Fruit fly (Drosophila melanogaster) whole organism, embryonic: ENCODE data around the gene CG42823.

Experiments
- CG10147 ChIP-seq: fragments of 200-800 bp; sonication (Bioruptor generic); optimal IDR thresholded peaks from 2 replicates; lab custom pipeline; 2019; ENCODE audit warnings: missing biosample characterization, mild to moderate bottlenecking, missing genetic modification characterization, moderate library complexity
- CG10274 ChIP-seq: fragments of 200-800 bp; sonication (Bioruptor generic); optimal IDR thresholded peaks from 3 replicates; lab custom pipeline; 2017; ENCODE audit warnings: missing biosample characterization, mild to moderate bottlenecking, missing genetic modification characterization
- CG10543 ChIP-seq: fragments of 200-800 bp; sonication (Bioruptor generic); optimal IDR thresholded peaks from 3 replicates; lab custom pipeline; 2017; ENCODE audit warnings: missing biosample characterization, mild to moderate bottlenecking, missing genetic modification characterization, moderate library complexity
- CG14014 ChIP-seq: fragments of 200-800 bp; sonication (Bioruptor generic); IDR thresholded peaks from 2 replicates; pipeline ENCODE4 v1.3.6; 2022; ENCODE audit warnings: missing biosample characterization, missing genetic modification characterization
- CG15696 ChIP-seq: fragments of 200-800 bp; sonication (Bioruptor generic); optimal IDR thresholded peaks from 2 replicates; lab custom pipeline; 2019; ENCODE audit warnings: missing biosample characterization, mild to moderate bottlenecking, missing genetic modification characterization, moderate library complexity
- CG16813 ChIP-seq: fragments of 200-800 bp; sonication (Bioruptor generic); IDR thresholded peaks from 3 replicates; pipeline ENCODE4 v1.3.6; 2022; ENCODE audit warnings: missing biosample characterization, missing genetic modification characterization; ENCODE audit not compliant: partially characterized antibody
- CG18476 ChIP-seq: fragments of 200-800 bp; sonication (Bioruptor generic); optimal IDR thresholded peaks from 2 replicates; lab custom pipeline; 2016; ENCODE audit warnings: missing biosample characterization, mild to moderate bottlenecking, missing genetic modification characterization
- CG2120 ChIP-seq: fragments of 200-800 bp; sonication (Bioruptor generic); optimal IDR thresholded peaks from 3 replicates; lab custom pipeline; 2016; ENCODE audit warnings: missing biosample characterization, missing genetic modification characterization
- CG3281 ChIP-seq: fragments of 200-800 bp; sonication (Bioruptor generic); optimal IDR thresholded peaks from 3 replicates; lab custom pipeline; 2017; ENCODE audit warnings: missing biosample characterization, mild to moderate bottlenecking, missing genetic modification characterization
- CG6175 ChIP-seq: fragments of 200-800 bp; sonication (Bioruptor generic); IDR thresholded peaks from 3 replicates; pipeline ENCODE4 v1.3.6; 2022; ENCODE audit warnings: missing biosample characterization, missing genetic modification characterization
- CG8765 ChIP-seq: fragments of 200-800 bp; sonication (Bioruptor generic); IDR thresholded peaks from 2 replicates; pipeline ENCODE4 v1.3.6; 2022; ENCODE audit warnings: missing biosample characterization, missing genetic modification characterization
- D19B ChIP-seq: fragments of 200-800 bp; sonication (Bioruptor generic); optimal IDR thresholded peaks from 2 replicates; lab custom pipeline; 2017; ENCODE audit warnings: missing biosample characterization, mild to moderate bottlenecking, missing genetic modification characterization
- Fer3 ChIP-seq: fragments of 200-800 bp; sonication (Bioruptor generic); optimal IDR thresholded peaks from 2 replicates; lab custom pipeline; 2018; ENCODE audit warnings: missing biosample characterization, mild to moderate bottlenecking, missing genetic modification characterization, moderate library complexity
- HLH54F ChIP-seq: fragments of 200-800 bp; sonication (Bioruptor generic); optimal IDR thresholded peaks from 3 replicates; lab custom pipeline; 2016; ENCODE audit warnings: missing biosample characterization, missing genetic modification characterization
- HmgZ ChIP-seq: fragments of 200-800 bp; sonication (Bioruptor generic); optimal IDR thresholded peaks from 2 replicates; lab custom pipeline; 2018; ENCODE audit warnings: missing biosample characterization, mild to moderate bottlenecking, missing genetic modification characterization
- Hr78 ChIP-seq, 2 experiments: fragments of 200-800 bp in 1 of 2; fragments of >200 bp in 1 of 2; sonication (Bioruptor generic) in 1 of 2; optimal IDR thresholded peaks; 2 replicates each; lab custom pipeline; 2017 to 2019; ENCODE audit warnings: missing biosample characterization in 2 of 2, missing genetic modification characterization in 2 of 2, mild to moderate bottlenecking in 1 of 2, moderate library complexity in 1 of 2
- Rx ChIP-seq: fragments of 200-800 bp; sonication (Bioruptor generic); IDR thresholded peaks from 2 replicates; pipeline ENCODE4 v1.3.6; 2022; ENCODE audit warnings: missing biosample characterization, missing genetic modification characterization
- Six4 ChIP-seq: fragments of 200-800 bp; sonication (Bioruptor generic); optimal IDR thresholded peaks from 2 replicates; lab custom pipeline; 2016; ENCODE audit warnings: missing biosample characterization, missing genetic modification characterization
- al ChIP-seq: fragments of 200-800 bp; sonication (Bioruptor generic); IDR thresholded peaks from 2 replicates; pipeline ENCODE4 v1.3.6; 2022; ENCODE audit warnings: missing biosample characterization, missing genetic modification characterization
- dan ChIP-seq: fragments of 200-800 bp; sonication (Bioruptor generic); IDR thresholded peaks from 2 replicates; pipeline ENCODE4 v1.3.6; 2022; ENCODE audit warnings: missing biosample characterization, missing genetic modification characterization
- ems ChIP-seq: fragments of 200-800 bp; sonication (Bioruptor generic); optimal IDR thresholded peaks from 3 replicates; lab custom pipeline; 2016; ENCODE audit warnings: missing biosample characterization, missing genetic modification characterization
- gem ChIP-seq: fragments of 200-800 bp; sonication (Bioruptor generic); optimal IDR thresholded peaks from 2 replicates; lab custom pipeline; 2019; ENCODE audit warnings: missing biosample characterization, mild to moderate bottlenecking, missing genetic modification characterization, moderate library complexity
- gsb-n ChIP-seq: fragments of 200-800 bp; sonication (Bioruptor generic); optimal IDR thresholded peaks from 3 replicates; lab custom pipeline; 2018; ENCODE audit warnings: missing biosample characterization, mild to moderate bottlenecking, missing genetic modification characterization
- hth ChIP-seq: fragments of >200 bp; optimal IDR thresholded peaks from 2 replicates; lab custom pipeline; 2017; ENCODE audit warnings: inconsistent platforms
- klu ChIP-seq: fragments of 200-800 bp; sonication (Bioruptor generic); IDR thresholded peaks from 2 replicates; pipeline ENCODE4 v1.3.6; 2022; ENCODE audit warnings: missing biosample characterization, missing genetic modification characterization
- mld ChIP-seq: fragments of 200-800 bp; sonication (Bioruptor generic); IDR thresholded peaks from 3 replicates; pipeline ENCODE4 v1.3.6; 2022; ENCODE audit warnings: missing biosample characterization, missing genetic modification characterization; ENCODE audit not compliant: partially characterized antibody
- pita ChIP-seq: fragments of 200-800 bp; sonication (Bioruptor generic); optimal IDR thresholded peaks from 2 replicates; lab custom pipeline; 2017; ENCODE audit warnings: missing biosample characterization, mild to moderate bottlenecking, missing genetic modification characterization
- rib ChIP-seq: fragments of 200-800 bp; sonication (Bioruptor generic); IDR thresholded peaks from 2 replicates; pipeline ENCODE4 v1.3.6; 2022; ENCODE audit warnings: missing biosample characterization, missing genetic modification characterization
- run ChIP-seq: fragments of 200-800 bp; sonication (Bioruptor generic); optimal IDR thresholded peaks from 3 replicates; lab custom pipeline; 2018; ENCODE audit warnings: missing biosample characterization, mild to moderate bottlenecking, missing genetic modification characterization
- sens ChIP-seq: fragments of 200-800 bp; sonication (Bioruptor generic); peaks from one replicate; lab custom pipeline; 2016; ENCODE audit warnings: missing biosample characterization, missing genetic modification characterization
- sna ChIP-seq: fragments of 200-800 bp; sonication (Bioruptor generic); IDR thresholded peaks from 2 replicates; pipeline ENCODE4 v1.3.6; 2022; ENCODE audit warnings: missing biosample characterization, missing genetic modification characterization; ENCODE audit not compliant: partially characterized antibody
- tll ChIP-seq, 2 experiments: fragments of 200-800 bp in 1 of 2; fragments of >200 bp in 1 of 2; sonication (Bioruptor generic) in 1 of 2; optimal IDR thresholded peaks; 2 replicates each; lab custom pipeline; 2017 to 2019; ENCODE audit warnings: missing biosample characterization in 2 of 2, missing genetic modification characterization in 2 of 2, mild to moderate bottlenecking in 1 of 2, moderate library complexity in 1 of 2
- yki ChIP-seq: fragments of >200 bp; optimal IDR thresholded peaks from 3 replicates; lab custom pipeline; 2018
- z ChIP-seq: fragments of 200-800 bp; sonication (Bioruptor generic); IDR thresholded peaks from 3 replicates; pipeline ENCODE4 v1.3.6; 2022; ENCODE audit warnings: missing biosample characterization, missing genetic modification characterization

CG42823 gene

dm6 chr3R:17420338-17420737 is 15.4 kb upstream of the CG42823 start, which contains the start of gene CG42835:
Gene CG42835 (plus strand): TSS chr3R:17420638.
- TF ChIP-seq rib (GFP tag; lab: Robert Waterston, UW), result no peak
- no peak for TF ChIP-seq yki (lab: Kevin White, UChicago)
- TF ChIP-seq klu (GFP tag; lab: Robert Waterston, UW), result no peak
- TF ChIP-seq dan, result no peak
- TF ChIP-seq run (tag; lab: Kevin White, UChicago), result no peak
- no peak for TF ChIP-seq CG6175 (GFP tag; lab: Robert Waterston, UW)
- TF ChIP-seq HLH54F (GFP tag; lab: Kevin White, UChicago), result no peak
- no peak for TF ChIP-seq z (GFP tag; lab: Robert Waterston, UW)
- TF ChIP-seq ems (GFP tag; lab: Kevin White, UChicago), result no peak
- TF ChIP-seq pita (GFP tag; lab: Kevin White, UChicago), result no peak
- TF ChIP-seq hth (lab: Kevin White, UChicago), result no peak
- TF ChIP-seq Hr78 (GFP tag; optimal IDR thresholded peaks at IDR 0.05; lab: Kevin White, UChicago), result no peak
- TF ChIP-seq al (GFP tag; lab: Robert Waterston, UW), result no peak

- TF ChIP-seq CG10543 (GFP tag; lab: Kevin White, UChicago), result no peak
These were observed 13.6 kb upstream of the CG42823 start, which contains the start of gene CG42834 for dm6 chr3R:17418459-17418858. Gene CG42834 (plus strand): TSS chr3R:17418759.

- TF ChIP-seq mld (GFP tag; lab: Robert Waterston, UW) (no peak), CG8765 (GFP tag; lab: Robert Waterston, UW) (no peak), gsb-n (no peak), tll (GFP tag; optimal IDR thresholded peaks at IDR 0.05; lab: Kevin White, UChicago) (no peak)
These were observed 12.3 kb upstream of the CG42823 start, which contains the start of gene CG33333 for dm6 chr3R:17417167-17417566. Gene CG33333 (plus strand): TSS chr3R:17417467.

- TF ChIP-seq CG16813 (GFP tag; lab: Robert Waterston, UW) (no peak), HmgZ (tag; lab: Kevin White, UChicago) (no peak), CG8765 (GFP tag; lab: Robert Waterston, UW) (no peak)
These were observed 10.5 kb upstream of the CG42823 start, which contains the start of gene CG5866 for dm6 chr3R:17415439-17415838. Gene CG5866 (plus strand): TSS chr3R:17415739.

- TF ChIP-seq Rx (GFP tag; lab: Robert Waterston, UW), result no peak
These were observed 8.7 kb upstream of the CG42823 start, which contains the start of gene CG42822 for dm6 chr3R:17413601-17414000. Gene CG42822 (plus strand): TSS chr3R:17413901.

dm6 chr3R:17412458-17413127 is 7.7 kb upstream of the CG42823 start, which contains the start of gene CG42821:
Gene CG42821 (plus strand): TSS chr3R:17413077.
- TF ChIP-seq D19B (GFP tag; lab: Kevin White, UChicago) (peak; percentile 22), CG3281 (GFP tag; lab: Kevin White, UChicago) (peak; percentile 21), CG10147 (GFP tag; lab: Kevin White, UChicago) (peak; percentile 74), CG15696 (tag; lab: Kevin White, UChicago) (no peak), Fer3 (tag; lab: Kevin White, UChicago) (peak; percentile 32), gem (tag; lab: Kevin White, UChicago) (peak; percentile 51), CG2120 (GFP tag; lab: Kevin White, UChicago) (peak; percentile 10), CG10274 (peak; percentile 78), sna (no peak), CG14014 (GFP tag; lab: Robert Waterston, UW) (no peak), CG18476 (GFP tag; lab: Kevin White, UChicago) (no peak), gsb-n (peak; percentile 11), sens (GFP tag; lab: Kevin White, UChicago) (peak; percentile 22), Six4 (GFP tag; lab: Kevin White, UChicago) (no peak)
